Fruit fly (Drosophila melanogaster) whole organism, embryonic: Measurements from ENCODE around the gene CG46434.

Experiments
- Abd-B ChIP-seq: fragments of 200-800 bp; sonication (Bioruptor generic); optimal IDR thresholded peaks from 2 replicates; lab custom pipeline; 2018; ENCODE audit warnings: missing biosample characterization, mild to moderate bottlenecking, missing genetic modification characterization, moderate library complexity
- CG13287 ChIP-seq: fragments of 200-800 bp; sonication (Bioruptor generic); IDR thresholded peaks from 2 replicates; pipeline ENCODE4 v1.3.6; 2022; ENCODE audit warnings: missing biosample characterization, missing genetic modification characterization; ENCODE audit not compliant: partially characterized antibody
- CG13894 ChIP-seq: fragments of 200-800 bp; sonication (Bioruptor generic); optimal IDR thresholded peaks from 3 replicates; lab custom pipeline; 2018; ENCODE audit warnings: missing biosample characterization, mild to moderate bottlenecking, missing genetic modification characterization, moderate library complexity
- CG14014 ChIP-seq: fragments of 200-800 bp; sonication (Bioruptor generic); IDR thresholded peaks from 2 replicates; pipeline ENCODE4 v1.3.6; 2022; ENCODE audit warnings: missing biosample characterization, missing genetic modification characterization
- CG15514 ChIP-seq: fragments of 200-800 bp; sonication (Bioruptor generic); optimal IDR thresholded peaks from 3 replicates; lab custom pipeline; 2017; ENCODE audit warnings: missing biosample characterization, missing genetic modification characterization, mild to moderate bottlenecking, moderate library complexity, missing genetic modification reagents
- CG1602 ChIP-seq: fragments of 200-800 bp; sonication (Bioruptor generic); optimal IDR thresholded peaks from 3 replicates; lab custom pipeline; 2016; ENCODE audit warnings: missing biosample characterization, missing genetic modification characterization
- CG17328 ChIP-seq: fragments of 200-800 bp; sonication (Bioruptor generic); IDR thresholded peaks from 2 replicates; pipeline ENCODE4 v1.3.6; 2022; ENCODE audit warnings: missing biosample characterization, missing genetic modification characterization
- CG17802 ChIP-seq: fragments of 200-800 bp; sonication (Bioruptor generic); optimal IDR thresholded peaks from 2 replicates; lab custom pipeline; 2018; ENCODE audit warnings: missing biosample characterization, mild to moderate bottlenecking, missing genetic modification characterization, moderate library complexity
- CG31388 ChIP-seq: fragments of 200-800 bp; sonication (Bioruptor generic); optimal IDR thresholded peaks from 2 replicates; lab custom pipeline; 2016; ENCODE audit warnings: missing biosample characterization, missing genetic modification characterization
- CG33213 ChIP-seq: fragments of 200-800 bp; sonication (Bioruptor generic); optimal IDR thresholded peaks from 3 replicates; lab custom pipeline; 2016; ENCODE audit warnings: missing biosample characterization, missing genetic modification characterization
- CG42726 ChIP-seq: fragments of 200-800 bp; sonication (Bioruptor generic); IDR thresholded peaks from 2 replicates; pipeline ENCODE4 v1.3.6; 2022; ENCODE audit warnings: missing biosample characterization, missing genetic modification characterization; ENCODE audit not compliant: partially characterized antibody
- CG6175 ChIP-seq: fragments of 200-800 bp; sonication (Bioruptor generic); IDR thresholded peaks from 3 replicates; pipeline ENCODE4 v1.3.6; 2022; ENCODE audit warnings: missing biosample characterization, missing genetic modification characterization
- CG6791 ChIP-seq: fragments of 200-800 bp; sonication (Bioruptor generic); IDR thresholded peaks from 3 replicates; pipeline ENCODE4 v1.3.6; 2022; ENCODE audit warnings: missing biosample characterization, missing genetic modification characterization; ENCODE audit not compliant: partially characterized antibody
- CG7987 ChIP-seq: fragments of 200-800 bp; sonication (Bioruptor generic); optimal IDR thresholded peaks from 2 replicates; lab custom pipeline; 2018; ENCODE audit warnings: missing biosample characterization, mild to moderate bottlenecking, missing genetic modification characterization, moderate library complexity
- CG9215 ChIP-seq: fragments of 200-800 bp; sonication (Bioruptor generic); IDR thresholded peaks from 2 replicates; pipeline ENCODE4 v1.3.6; 2022; ENCODE audit warnings: missing biosample characterization, missing genetic modification characterization
- CrebB ChIP-seq: fragments of 200-800 bp; sonication (Bioruptor generic); optimal IDR thresholded peaks from 3 replicates; lab custom pipeline; 2018; ENCODE audit warnings: missing biosample characterization, mild to moderate bottlenecking, missing genetic modification characterization
- Dref ChIP-seq: fragments of 200-800 bp; sonication (Bioruptor generic); IDR thresholded peaks from 2 replicates; pipeline ENCODE4 v1.3.6; 2022; ENCODE audit warnings: missing biosample characterization, missing genetic modification characterization
- Gug ChIP-seq: fragments of 200-800 bp; sonication (Bioruptor generic); IDR thresholded peaks from 4 replicates; pipeline ENCODE4 v1.3.6; 2022; ENCODE audit warnings: missing biosample characterization, missing genetic modification characterization
- H15 ChIP-seq: fragments of 200-800 bp; sonication (Bioruptor generic); IDR thresholded peaks from 3 replicates; pipeline ENCODE4 v1.3.6; 2022; ENCODE audit warnings: missing biosample characterization, missing genetic modification characterization
- Hr39 ChIP-seq: fragments of >200 bp; optimal IDR thresholded peaks from 2 replicates; lab custom pipeline; 2017
- Jarid2 ChIP-seq: fragments of 200-800 bp; sonication (Bioruptor generic); optimal IDR thresholded peaks from 3 replicates; lab custom pipeline; 2017; ENCODE audit warnings: mild to moderate bottlenecking, missing biosample characterization, missing genetic modification reagents, missing genetic modification characterization
- Nf-YA ChIP-seq: fragments of 200-800 bp; sonication (Bioruptor generic); IDR thresholded peaks from 2 replicates; pipeline ENCODE4 v1.3.6; 2022; ENCODE audit warnings: missing biosample characterization, missing genetic modification characterization
- Pdp1 ChIP-seq, 2 experiments: fragments of 200-800 bp; sonication (Bioruptor generic); optimal IDR thresholded peaks; 3 replicates each; lab custom pipeline; 2016; ENCODE audit warnings: missing biosample characterization in 2 of 2, missing genetic modification characterization in 2 of 2, mild to moderate bottlenecking in 1 of 2, moderate library complexity in 1 of 2
- Ravus ChIP-seq: fragments of 200-800 bp; sonication (Bioruptor generic); IDR thresholded peaks from 2 replicates; pipeline ENCODE4 v1.3.6; 2022; ENCODE audit warnings: missing biosample characterization, missing genetic modification characterization
- cato ChIP-seq: fragments of 200-800 bp; sonication (Bioruptor generic); optimal IDR thresholded peaks from 2 replicates; lab custom pipeline; 2016; ENCODE audit warnings: missing biosample characterization, missing genetic modification characterization, borderline replicate concordance
- caup ChIP-seq: fragments of 200-800 bp; sonication (Bioruptor generic); optimal IDR thresholded peaks from 3 replicates; lab custom pipeline; 2017; ENCODE audit warnings: missing biosample characterization, mild to moderate bottlenecking, missing genetic modification characterization, moderate library complexity; ENCODE audit not compliant: severe bottlenecking
- chif ChIP-seq, 2 experiments: fragments of 200-800 bp; sonication (Bioruptor generic); optimal IDR thresholded peaks; 3 replicates each; lab custom pipeline; 2016; ENCODE audit warnings: missing biosample characterization in 2 of 2, missing genetic modification characterization in 2 of 2
- chinmo ChIP-seq: fragments of 200-800 bp; sonication (Bioruptor generic); IDR thresholded peaks from 4 replicates; pipeline ENCODE4 v1.3.6; 2022; ENCODE audit warnings: missing biosample characterization, missing genetic modification characterization; ENCODE audit not compliant: partially characterized antibody
- dmrt11E ChIP-seq: fragments of 200-800 bp; sonication (Bioruptor generic); optimal IDR thresholded peaks from 3 replicates; lab custom pipeline; 2018; ENCODE audit warnings: missing biosample characterization, mild to moderate bottlenecking, missing genetic modification characterization, moderate library complexity
- esg ChIP-seq: fragments of 200-800 bp; sonication (Bioruptor generic); conservative IDR thresholded peaks from 2 replicates; pipeline ENCODE4 v1.3.6; 2022; ENCODE audit warnings: missing biosample characterization, missing genetic modification characterization
- fd96Cb ChIP-seq: fragments of 200-800 bp; sonication (Bioruptor generic); optimal IDR thresholded peaks from 2 replicates; lab custom pipeline; 2018; ENCODE audit warnings: missing biosample characterization, mild to moderate bottlenecking, missing genetic modification characterization, moderate library complexity
- ftz-f1 ChIP-seq: fragments of 200-800 bp; sonication (Bioruptor generic); optimal IDR thresholded peaks from 2 replicates; lab custom pipeline; 2016; ENCODE audit warnings: missing biosample characterization, missing genetic modification characterization
- grn ChIP-seq: fragments of 200-800 bp; sonication (Bioruptor generic); optimal IDR thresholded peaks from 3 replicates; lab custom pipeline; 2017; ENCODE audit warnings: missing biosample characterization, missing genetic modification characterization
- gt ChIP-seq: fragments of 200-800 bp; sonication (Bioruptor generic); IDR thresholded peaks from 2 replicates; pipeline ENCODE4 v1.3.6; 2022; ENCODE audit warnings: missing biosample characterization, missing genetic modification characterization
- lilli ChIP-seq: fragments of 200-800 bp; sonication (Bioruptor generic); optimal IDR thresholded peaks from 3 replicates; lab custom pipeline; 2016; ENCODE audit warnings: missing biosample characterization, missing genetic modification characterization
- maf-S ChIP-seq: fragments of 200-800 bp; sonication (Bioruptor generic); optimal IDR thresholded peaks from 2 replicates; lab custom pipeline; 2016; ENCODE audit warnings: missing biosample characterization, missing genetic modification characterization
- oc ChIP-seq: fragments of 200-800 bp; sonication (Bioruptor generic); optimal IDR thresholded peaks from 2 replicates; lab custom pipeline; 2018; ENCODE audit warnings: missing biosample characterization, mild to moderate bottlenecking, missing genetic modification characterization, moderate library complexity
- onecut ChIP-seq: fragments of 200-800 bp; sonication (Bioruptor generic); IDR thresholded peaks from 2 replicates; pipeline ENCODE4 v1.3.6; 2022; ENCODE audit warnings: missing biosample characterization, missing genetic modification characterization
- peb ChIP-seq: fragments of 200-800 bp; sonication (Bioruptor generic); IDR thresholded peaks from 2 replicates; pipeline ENCODE4 v1.3.6; 2022; ENCODE audit warnings: missing biosample characterization, missing genetic modification characterization
- repo ChIP-seq: fragments of 200-800 bp; sonication (Bioruptor generic); optimal IDR thresholded peaks from 2 replicates; lab custom pipeline; 2016; ENCODE audit warnings: missing biosample characterization, missing genetic modification characterization
- run ChIP-seq: fragments of 200-800 bp; sonication (Bioruptor generic); optimal IDR thresholded peaks from 3 replicates; lab custom pipeline; 2018; ENCODE audit warnings: missing biosample characterization, mild to moderate bottlenecking, missing genetic modification characterization
- sens ChIP-seq: fragments of 200-800 bp; sonication (Bioruptor generic); peaks from one replicate; lab custom pipeline; 2016; ENCODE audit warnings: missing biosample characterization, missing genetic modification characterization
- shn ChIP-seq: fragments of 200-800 bp; sonication (Bioruptor generic); optimal IDR thresholded peaks from 3 replicates; lab custom pipeline; 2016; ENCODE audit warnings: missing biosample characterization, missing genetic modification characterization
- sna ChIP-seq: fragments of 200-800 bp; sonication (Bioruptor generic); IDR thresholded peaks from 2 replicates; pipeline ENCODE4 v1.3.6; 2022; ENCODE audit warnings: missing biosample characterization, missing genetic modification characterization; ENCODE audit not compliant: partially characterized antibody
- so ChIP-seq: fragments of 200-800 bp; sonication (Bioruptor generic); IDR thresholded peaks from 3 replicates; pipeline ENCODE4 v1.3.6; 2022; ENCODE audit warnings: missing biosample characterization, missing genetic modification characterization
- stc ChIP-seq: fragments of 200-800 bp; sonication (Bioruptor generic); IDR thresholded peaks from 2 replicates; pipeline ENCODE4 v1.3.6; 2022; ENCODE audit warnings: missing biosample characterization, missing genetic modification characterization
- trem ChIP-seq: fragments of 200-800 bp; optimal IDR thresholded peaks from 3 replicates; lab custom pipeline; 2019; ENCODE audit warnings: missing biosample characterization, mild to moderate bottlenecking, missing genetic modification characterization, moderate library complexity
- unpg ChIP-seq: fragments of 200-800 bp; sonication (Bioruptor generic); optimal IDR thresholded peaks from 3 replicates; lab custom pipeline; 2018; ENCODE audit warnings: missing biosample characterization, mild to moderate bottlenecking, missing genetic modification characterization, moderate library complexity
- z ChIP-seq: fragments of 200-800 bp; sonication (Bioruptor generic); IDR thresholded peaks from 3 replicates; pipeline ENCODE4 v1.3.6; 2022; ENCODE audit warnings: missing biosample characterization, missing genetic modification characterization
- zf30C ChIP-seq: fragments of 200-800 bp; sonication (Bioruptor generic); optimal IDR thresholded peaks from 3 replicates; lab custom pipeline; 2018; ENCODE audit warnings: missing biosample characterization, mild to moderate bottlenecking, missing genetic modification characterization

The CG46434 gene

DNA sequence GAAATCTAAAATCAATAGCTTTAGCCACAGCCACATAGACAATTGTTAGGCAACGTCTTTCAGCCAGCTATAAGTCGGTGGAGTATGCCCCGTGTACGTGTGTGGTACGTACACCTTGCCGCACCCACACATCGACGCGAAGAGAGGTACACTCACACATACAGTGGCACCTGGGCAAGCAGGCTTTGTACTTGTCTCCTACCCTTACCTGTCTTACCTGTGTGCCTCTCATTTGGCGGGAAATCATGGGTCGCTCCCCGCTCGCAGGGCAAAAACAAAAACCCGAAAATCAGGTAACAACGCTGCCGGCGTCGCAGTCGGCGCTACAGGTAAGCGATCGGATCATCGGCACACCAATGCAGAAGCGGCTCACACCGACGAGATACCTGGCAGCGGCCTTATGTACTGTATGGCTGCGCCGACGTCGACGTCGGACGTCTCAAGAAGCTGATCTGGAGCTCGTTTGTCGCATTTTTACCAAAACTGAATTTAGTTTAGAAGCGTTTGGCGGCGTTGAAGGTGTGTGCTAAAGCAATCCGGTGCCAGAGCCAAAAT is 18.2 kb upstream of the CG46434 start (continued):
- TF ChIP-seq run: no peak
- TF ChIP-seq dmrt11E (tag; lab: Kevin White, UChicago): no peak
- no peak for TF ChIP-seq Nf-YA (GFP tag; lab: Robert Waterston, UW)
- no peak for TF ChIP-seq grn (GFP tag; lab: Kevin White, UChicago)
- TF ChIP-seq onecut (GFP tag; lab: Robert Waterston, UW): peak; percentile 16; the same call in 1 of the 2 replicates
- no peak for TF ChIP-seq CG15514 (GFP tag; lab: Kevin White, UChicago)
- no peak for TF ChIP-seq repo (GFP tag; lab: Kevin White, UChicago)
- TF ChIP-seq CG13894: peak; percentile 47
- TF ChIP-seq CG7987 (GFP tag; lab: Kevin White, UChicago): no peak
- TF ChIP-seq stc (GFP tag; lab: Robert Waterston, UW): no peak
- TF ChIP-seq CG14014 (GFP tag; lab: Robert Waterston, UW): no peak
- TF ChIP-seq Hr39 (lab: Kevin White, UChicago): no peak
- no peak for TF ChIP-seq maf-S
- no peak for TF ChIP-seq CG9215
- no peak for TF ChIP-seq shn (GFP tag; lab: Kevin White, UChicago)
- TF ChIP-seq lilli: no peak
- TF ChIP-seq chif (GFP tag; optimal IDR thresholded peaks at IDR 0.05; lab: Kevin White, UChicago): no peak
- TF ChIP-seq sna (GFP tag; lab: Robert Waterston, UW): peak; percentile 25; the same call in 1 of the 2 replicates
- TF ChIP-seq peb (GFP tag; lab: Robert Waterston, UW): no peak
- no peak for TF ChIP-seq CrebB (tag; lab: Kevin White, UChicago)
- peak; percentile 11 for TF ChIP-seq sens (GFP tag; lab: Kevin White, UChicago)
- TF ChIP-seq zf30C: peak; percentile 17
- peak; percentile 90 for TF ChIP-seq CG6175 (GFP tag; lab: Robert Waterston, UW)
- no peak for TF ChIP-seq esg (GFP tag; lab: Robert Waterston, UW)
- TF ChIP-seq CG33213 (GFP tag; lab: Kevin White, UChicago): no peak
- no peak for TF ChIP-seq Ravus
- TF ChIP-seq fd96Cb (tag; lab: Kevin White, UChicago): no peak
- no peak for TF ChIP-seq Gug (GFP tag; lab: Robert Waterston, UW)
- TF ChIP-seq z (GFP tag; lab: Robert Waterston, UW): no peak
- peak; percentile 42; the same call in 1 of the 2 replicates for TF ChIP-seq CG42726 (GFP tag; lab: Robert Waterston, UW)
- peak; percentile 31 for TF ChIP-seq Jarid2 (GFP tag; lab: Kevin White, UChicago)
- no peak for TF ChIP-seq gt
- TF ChIP-seq Dref: no peak
- TF ChIP-seq CG1602 (GFP tag; lab: Kevin White, UChicago): no peak
- no peak for TF ChIP-seq Abd-B
- TF ChIP-seq CG31388 (GFP tag; lab: Kevin White, UChicago): no peak
- TF ChIP-seq caup (GFP tag; lab: Kevin White, UChicago): no peak
- TF ChIP-seq trem: no peak
- TF ChIP-seq unpg (GFP tag; lab: Kevin White, UChicago): no peak
- 0 out of 4 replicates have a peak, but pooled peaks have one; percentile 64 for TF ChIP-seq chinmo
- TF ChIP-seq CG6791 (GFP tag; lab: Robert Waterston, UW): peak; percentile 45; the same call in 1 of the 3 replicates
- no peak for TF ChIP-seq CG17328 (GFP tag; lab: Robert Waterston, UW)
- TF ChIP-seq cato (GFP tag; lab: Kevin White, UChicago): no peak
- peak in 1 of 2 experiments; percentile 55 for TF ChIP-seq Pdp1 (GFP tag; optimal IDR thresholded peaks at IDR 0.05; lab: Kevin White, UChicago)
- no peak for TF ChIP-seq CG17802
- TF ChIP-seq oc (tag; lab: Kevin White, UChicago): peak; percentile 40
- TF ChIP-seq so (GFP tag; lab: Robert Waterston, UW): no peak
- no peak; the same call in 1 of the 2 replicates for TF ChIP-seq CG13287 (GFP tag; lab: Robert Waterston, UW)
- no peak for TF ChIP-seq ftz-f1 (GFP tag; lab: Kevin White, UChicago)
- TF ChIP-seq H15: no peak
